Worm (Caenorhabditis elegans) whole organism, L4 larva: ENCODE results near the gene ntp-1.

Source experiments
- egl-27 ChIP-seq: sonication (generic microtip); optimal IDR thresholded peaks from 3 replicates; lab custom pipeline; 2017; ENCODE audit warnings: missing biosample characterization, missing genetic modification reagents, missing genetic modification characterization
- fos-1 ChIP-seq: fragments of 150-350 bp; optimal IDR thresholded peaks from 2 replicates; lab custom pipeline; 2014; ENCODE audit warnings: missing biosample characterization, missing genetic modification characterization
- lir-3 ChIP-seq: sonication (generic microtip); optimal IDR thresholded peaks from 2 replicates; lab custom pipeline; 2016; ENCODE audit warnings: mild to moderate bottlenecking, missing genetic modification characterization, missing compliant biosample characterization
- nhr-10 ChIP-seq: fragments of 150-350 bp; optimal IDR thresholded peaks from 2 replicates; lab custom pipeline; 2014; ENCODE audit warnings: missing biosample characterization, missing genetic modification characterization
- nhr-102 ChIP-seq: sonication (generic microtip); optimal IDR thresholded peaks from 2 replicates; lab custom pipeline; 2016; ENCODE audit warnings: mild to moderate bottlenecking, missing genetic modification characterization, moderate library complexity, missing compliant biosample characterization
- nhr-237 ChIP-seq: sonication (generic microtip); optimal IDR thresholded peaks from 2 replicates; lab custom pipeline; 2017; ENCODE audit warnings: missing biosample characterization, missing genetic modification characterization
- pha-4 ChIP-seq, 2 experiments: fragments of 150-350 bp in 1 of 2; fragments of 200-800 bp in 1 of 2; sonication (Bioruptor generic) in 1 of 2; IDR thresholded peaks in 1 of 2; optimal IDR thresholded peaks in 1 of 2; 2 replicates each; pipeline versions ENCODE4 v1.3.6 to Lab custom; 2014 to 2022; ENCODE audit warnings: missing genetic modification characterization in 2 of 2, missing genetic modification reagents in 2 of 2, missing biosample characterization in 1 of 2, missing compliant biosample characterization in 1 of 2
- unc-62 ChIP-seq, 3 experiments: fragments of 150-350 bp in 1 of 3; sonication (generic microtip); optimal IDR thresholded peaks in 2 of 3; peaks in 1 of 3; 1 replicate in 1 of 3; 2 replicates in 2 of 3; lab custom pipeline; 2014 to 2017; ENCODE audit warnings: missing biosample characterization in 3 of 3, missing genetic modification characterization in 3 of 3, missing genetic modification reagents in 3 of 3, missing genotype in 1 of 3
- zfp-3 ChIP-seq: fragments of 200-800 bp; sonication (Bioruptor generic); conservative IDR thresholded peaks from 2 replicates; pipeline ENCODE4 v1.3.6; 2022; ENCODE audit warnings: missing genetic modification reagents, missing genetic modification characterization, missing compliant biosample characterization

ce11 chrIV:7817852-7818251, 23.2 kb upstream of the ntp-1 start, which contains the start of gene ric-3:
- TF ChIP-seq unc-62 (GFP tag; optimal IDR thresholded peaks at IDR 0.05 in 1 of 2; lab: Kevin White, UChicago) = peak in 1 of 2 experiments; percentile 98
- TF ChIP-seq unc-62 (tag; optimal IDR thresholded peaks at IDR 0.05; lab: Kevin White, UChicago) = no peak
- no peak for TF ChIP-seq fos-1 (tag; lab: Kevin White, UChicago)
- no peak for TF ChIP-seq lir-3 (tag; lab: Kevin White, UChicago)
- TF ChIP-seq nhr-10 (tag; lab: Kevin White, UChicago) = no peak
- no peak for TF ChIP-seq nhr-237 (tag; lab: Kevin White, UChicago)
- no peak for TF ChIP-seq egl-27 (tag; lab: Kevin White, UChicago)
- TF ChIP-seq nhr-102 = no peak
- TF ChIP-seq pha-4 (GFP tag; IDR thresholded peaks at IDR 0.05; lab: Robert Waterston, UW) = no peak
- no peak for TF ChIP-seq pha-4 (tag; optimal IDR thresholded peaks at IDR 0.05; lab: Kevin White, UChicago)
- TF ChIP-seq zfp-3 (GFP tag; lab: Robert Waterston, UW) = no peak
